Worm (Caenorhabditis elegans) whole organism, mixed stage, embryonic: Measurements from ENCODE around the gene B0244.5.

ENCODE experiments used
- M03D4.4 ChIP-seq: sonication (generic microtip); optimal IDR thresholded peaks from 2 replicates; lab custom pipeline; 2017; ENCODE audit warnings: mild to moderate bottlenecking, missing genetic modification characterization, missing compliant biosample characterization
- blmp-1 ChIP-seq: fragments of 150-350 bp; optimal IDR thresholded peaks from 2 replicates; lab custom pipeline; 2014; ENCODE audit warnings: missing biosample characterization, missing genetic modification characterization
- ces-1 ChIP-seq: fragments of 150-350 bp; optimal IDR thresholded peaks from 2 replicates; lab custom pipeline; 2014; ENCODE audit warnings: missing biosample characterization, missing genetic modification reagents, missing genetic modification characterization
- cnd-1 ChIP-seq: fragments of 200-800 bp; sonication (Bioruptor generic); optimal IDR thresholded peaks from 2 replicates; lab custom pipeline; 2018; ENCODE audit warnings: mild to moderate bottlenecking, missing genetic modification characterization, missing compliant biosample characterization
- elt-3 ChIP-seq: fragments of 150-350 bp; optimal IDR thresholded peaks from 2 replicates; lab custom pipeline; 2014; ENCODE audit warnings: missing biosample characterization, missing genetic modification characterization
- lin-13 ChIP-seq: fragments of 150-350 bp; optimal IDR thresholded peaks from 2 replicates; lab custom pipeline; 2014; ENCODE audit warnings: missing biosample characterization, missing genetic modification characterization
- sem-2 ChIP-seq: fragments of 200-800 bp; sonication (Bioruptor generic); optimal IDR thresholded peaks from 2 replicates; lab custom pipeline; 2018; ENCODE audit warnings: mild to moderate bottlenecking, missing genetic modification characterization, missing compliant biosample characterization
- snpc-4 ChIP-seq: fragments of 150-350 bp; optimal IDR thresholded peaks from 2 replicates; lab custom pipeline; 2014; ENCODE audit warnings: missing biosample characterization, missing genetic modification characterization
- unc-62 ChIP-seq: fragments of 150-350 bp; optimal IDR thresholded peaks from 2 replicates; lab custom pipeline; 2014; ENCODE audit warnings: missing biosample characterization, missing genetic modification reagents, missing genetic modification characterization

ce11 chrIII:5734328-5734727 lies 10.4 kb upstream of the B0244.5 start:
- TF ChIP-seq unc-62 (GFP tag; lab: Kevin White, UChicago), result no peak
- TF ChIP-seq cnd-1 (tag; lab: Kevin White, UChicago), result no peak
- no peak for TF ChIP-seq lin-13 (tag; lab: Kevin White, UChicago)
- TF ChIP-seq snpc-4, result no peak
- TF ChIP-seq M03D4.4, result no peak
- no peak for TF ChIP-seq sem-2
- no peak for TF ChIP-seq elt-3 (tag; lab: Kevin White, UChicago)
- TF ChIP-seq ces-1 (GFP tag; lab: Kevin White, UChicago), result no peak
- TF ChIP-seq blmp-1 (tag; lab: Kevin White, UChicago), result no peak
